Worm (Caenorhabditis elegans): ENCODE data around the gene ric-7.

ric-7 gene

DNA sequence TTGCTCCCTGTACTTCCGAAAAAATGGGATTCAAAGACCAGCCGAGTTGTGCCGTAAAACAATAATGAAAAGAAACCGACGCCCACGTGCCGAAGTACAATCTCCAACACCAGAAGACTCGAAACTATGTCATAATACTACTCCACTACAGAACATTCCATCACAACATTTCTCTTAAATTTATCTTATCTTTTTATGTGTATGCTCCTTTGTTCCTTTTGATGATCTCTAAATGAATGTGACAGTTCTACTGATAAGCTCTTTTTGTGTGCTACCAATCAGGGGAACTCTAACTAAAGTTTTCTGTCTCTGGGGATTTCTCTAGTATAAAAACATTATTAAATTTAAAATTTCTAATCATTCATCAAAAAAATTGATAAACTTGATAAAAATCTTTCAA is 18.9 kb downstream of the ric-7 start:
- no peak for TF ChIP-seq sptf-1 (tag; optimal IDR thresholded peaks at IDR 0.05)
- TF ChIP-seq ham-2 (GFP tag; optimal IDR thresholded peaks at IDR 0.05): no peak

ce11 chrV:13984828-13985227 is 20.9 kb downstream of the ric-7 start, which contains the start of gene end-1:
end-1 (plus strand) TSS chrV:13985128.
- TF ChIP-seq flh-1 (GFP tag; optimal IDR thresholded peaks at IDR 0.05) (no peak), nhr-76 (tag; optimal IDR thresholded peaks at IDR 0.05) (no peak), drap-1 (GFP tag; optimal IDR thresholded peaks at IDR 0.05) (no peak), unc-120 (tag; optimal IDR thresholded peaks at IDR 0.05; ENCODE audit: poor library complexity, severe bottlenecking) (no peak), mls-2 (tag; optimal IDR thresholded peaks at IDR 0.05) (no peak), unc-39 (tag; optimal IDR thresholded peaks at IDR 0.05) (no peak), lsy-2 (tag; optimal IDR thresholded peaks at IDR 0.05) (no peak), lin-13 (tag; optimal IDR thresholded peaks at IDR 0.05) (no peak), zip-8 (tag; optimal IDR thresholded peaks at IDR 0.05) (no peak), bed-3 (GFP tag; optimal IDR thresholded peaks at IDR 0.05) (no peak), sptf-1 (tag; optimal IDR thresholded peaks at IDR 0.05) (no peak), unc-62 (GFP tag; optimal IDR thresholded peaks at IDR 0.05) (no peak), pha-4 (tag; optimal IDR thresholded peaks at IDR 0.05) (no peak), nhr-237 (tag; optimal IDR thresholded peaks at IDR 0.05) (no peak), sem-2 (GFP tag; optimal IDR thresholded peaks at IDR 0.05) (no peak), ces-1 (GFP tag; optimal IDR thresholded peaks at IDR 0.05) (no peak)

- TF ChIP-seq zip-8 (tag; optimal IDR thresholded peaks at IDR 0.05) (no peak), ceh-83 (GFP tag; optimal IDR thresholded peaks at IDR 0.05) (no peak), hlh-1 (tag; optimal IDR thresholded peaks at IDR 0.05) (no peak), ces-1 (GFP tag; optimal IDR thresholded peaks at IDR 0.05) (no peak), mep-1 (tag; optimal IDR thresholded peaks at IDR 0.05) (no peak), elt-3 (tag; optimal IDR thresholded peaks at IDR 0.05) (no peak), mab-5 (tag; optimal IDR thresholded peaks at IDR 0.05) (no peak), nhr-28 (tag; optimal IDR thresholded peaks at IDR 0.05) (no peak), bed-3 (GFP tag; optimal IDR thresholded peaks at IDR 0.05) (no peak), unc-62 (GFP tag; optimal IDR thresholded peaks at IDR 0.05) (no peak), cnd-1 (tag; optimal IDR thresholded peaks at IDR 0.05) (no peak), blmp-1 (tag; optimal IDR thresholded peaks at IDR 0.05) (no peak)
Observed at ce11 chrV:13981677-13982076, 24.0 kb downstream of the ric-7 start.

- TF ChIP-seq nhr-28 (tag; optimal IDR thresholded peaks at IDR 0.05) (no peak), nhr-237 (tag; optimal IDR thresholded peaks at IDR 0.05) (no peak), bed-3 (GFP tag; optimal IDR thresholded peaks at IDR 0.05) (no peak), ztf-11 (tag; optimal IDR thresholded peaks at IDR 0.05) (no peak), zip-8 (tag; optimal IDR thresholded peaks at IDR 0.05) (no peak), mab-5 (tag; optimal IDR thresholded peaks at IDR 0.05) (no peak), nhr-2 (tag; optimal IDR thresholded peaks at IDR 0.05) (no peak), hlh-1 (tag; optimal IDR thresholded peaks at IDR 0.05) (no peak), ceh-39 (tag; optimal IDR thresholded peaks at IDR 0.05) (no peak), flh-1 (GFP tag; optimal IDR thresholded peaks at IDR 0.05) (no peak), drap-1 (GFP tag; optimal IDR thresholded peaks at IDR 0.05) (no peak), tbx-8 (GFP tag; optimal IDR thresholded peaks at IDR 0.05) (no peak), cnd-1 (tag; optimal IDR thresholded peaks at IDR 0.05) (no peak), unc-62 (GFP tag; optimal IDR thresholded peaks at IDR 0.05) (no peak), blmp-1 (tag; optimal IDR thresholded peaks at IDR 0.05) (no peak)
Observed at ce11 chrV:13980807-13981206, 24.9 kb downstream of the ric-7 start, which contains the start of gene eol-1. eol-1 (minus strand) TSS chrV:13980907.

DNA sequence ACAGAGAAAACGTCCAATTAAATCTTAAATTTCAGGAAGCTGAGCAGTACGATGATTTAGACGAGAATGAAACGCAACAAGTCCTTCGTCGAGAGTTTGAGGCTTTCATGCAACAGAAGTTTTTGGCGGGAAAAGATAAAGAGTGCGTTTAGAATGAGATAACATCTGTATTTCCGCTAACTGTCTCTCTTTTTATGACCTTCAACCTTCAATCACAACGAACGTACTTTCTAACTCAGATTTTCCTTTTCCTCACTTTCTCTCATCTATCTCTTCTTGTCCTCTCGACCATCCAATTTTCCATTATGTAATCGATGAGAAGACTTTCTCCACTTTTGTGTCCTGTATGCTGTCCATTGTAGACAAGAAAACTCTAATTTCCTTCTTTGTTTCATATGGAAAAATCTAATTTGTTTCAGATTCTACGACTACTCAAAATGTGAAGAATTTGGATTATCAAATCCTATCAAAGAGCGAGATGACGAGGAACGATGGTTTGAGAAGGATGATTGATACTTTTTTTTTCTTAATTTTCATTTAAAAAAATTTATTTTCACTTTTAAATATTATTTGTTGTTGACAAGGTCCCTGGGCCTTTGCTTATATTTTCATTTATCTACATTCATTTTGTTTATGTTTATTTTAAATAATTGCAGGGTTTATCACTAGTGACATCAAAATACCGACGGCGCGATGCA is 42.3 kb downstream of the ric-7 start, which contains the start of gene sao-1:
Gene sao-1, plus strand, starts transcription at position 648 of the 698 bp plus-strand sequence.
- TF ChIP-seq elt-1 (tag; optimal IDR thresholded peaks at IDR 0.05; ENCODE audit: borderline replicate concordance, insufficient read depth) (peak; percentile 80), blmp-1 (tag; optimal IDR thresholded peaks at IDR 0.05) (peak; percentile 79), nhr-28 (tag; optimal IDR thresholded peaks at IDR 0.05) (no peak)

Data from whole organism, mixed stage, embryonic.